Fruit fly (Drosophila melanogaster) whole organism, prepupa: ENCODE results near the gene mRpL46.

Experiments used
- Blimp-1 ChIP-seq: fragments of 200-800 bp; sonication (Bioruptor generic); optimal IDR thresholded peaks from 3 replicates; lab custom pipeline; 2017; ENCODE audit warnings: missing biosample characterization, missing genetic modification characterization, mild to moderate bottlenecking, moderate library complexity, missing genetic modification reagents
- CG10631 ChIP-seq: fragments of 200-800 bp; sonication (Bioruptor generic); optimal IDR thresholded peaks from 2 replicates; lab custom pipeline; 2016; ENCODE audit warnings: missing biosample characterization, missing genetic modification characterization
- CG11294 ChIP-seq: fragments of 200-800 bp; sonication (Bioruptor generic); IDR thresholded peaks from 2 replicates; pipeline ENCODE4 v1.3.6; 2022; ENCODE audit warnings: missing biosample characterization, missing genetic modification characterization
- CG11762 ChIP-seq: fragments of 200-800 bp; sonication (Bioruptor generic); optimal IDR thresholded peaks from 3 replicates; lab custom pipeline; 2016; ENCODE audit warnings: missing biosample characterization, missing genetic modification characterization; ENCODE audit not compliant: insufficient read depth
- CG1621 ChIP-seq: fragments of 200-800 bp; sonication (Bioruptor generic); optimal IDR thresholded peaks from 3 replicates; lab custom pipeline; 2018; ENCODE audit warnings: missing biosample characterization, mild to moderate bottlenecking, missing genetic modification characterization
- CG16779 ChIP-seq: fragments of 200-800 bp; sonication (Bioruptor generic); optimal IDR thresholded peaks from 3 replicates; lab custom pipeline; 2017; ENCODE audit warnings: missing biosample characterization, mild to moderate bottlenecking, missing genetic modification characterization
- CG3032 ChIP-seq: fragments of 200-800 bp; optimal IDR thresholded peaks from 2 replicates; lab custom pipeline; 2019; ENCODE audit warnings: missing biosample characterization, mild to moderate bottlenecking, missing genetic modification characterization, moderate library complexity
- CG31627 ChIP-seq: fragments of 200-800 bp; sonication (Bioruptor generic); optimal IDR thresholded peaks from 3 replicates; lab custom pipeline; 2016; ENCODE audit warnings: missing biosample characterization, missing genetic modification characterization
- CG32006 ChIP-seq: fragments of 200-800 bp; sonication (Bioruptor generic); optimal IDR thresholded peaks from 3 replicates; lab custom pipeline; 2017; ENCODE audit warnings: missing biosample characterization, mild to moderate bottlenecking, missing genetic modification characterization
- CG3919 ChIP-seq: fragments of 200-800 bp; sonication (Bioruptor generic); optimal IDR thresholded peaks from 3 replicates; lab custom pipeline; 2016; ENCODE audit warnings: missing biosample characterization, missing genetic modification characterization
- CG4318 ChIP-seq: fragments of 200-800 bp; sonication (Bioruptor generic); optimal IDR thresholded peaks from 3 replicates; lab custom pipeline; 2017; ENCODE audit warnings: missing biosample characterization, mild to moderate bottlenecking, missing genetic modification characterization
- CG6163 ChIP-seq: fragments of 200-800 bp; sonication (Bioruptor generic); IDR thresholded peaks from 3 replicates; pipeline ENCODE4 v1.3.6; 2022; ENCODE audit warnings: missing biosample characterization, missing genetic modification characterization
- CG6276 ChIP-seq: fragments of 200-800 bp; sonication (Bioruptor generic); optimal IDR thresholded peaks from 2 replicates; lab custom pipeline; 2017; ENCODE audit warnings: missing biosample characterization, mild to moderate bottlenecking, missing genetic modification characterization
- CG6792 ChIP-seq: fragments of 200-800 bp; sonication (Bioruptor generic); optimal IDR thresholded peaks from 3 replicates; lab custom pipeline; 2016; ENCODE audit warnings: missing biosample characterization, missing genetic modification characterization
- CG6808 ChIP-seq: fragments of 200-800 bp; sonication (Bioruptor generic); optimal IDR thresholded peaks from 3 replicates; lab custom pipeline; 2017; ENCODE audit warnings: missing biosample characterization, missing genetic modification characterization, mild to moderate bottlenecking, moderate library complexity, missing genetic modification reagents
- CG6854 ChIP-seq: fragments of 200-800 bp; sonication (Bioruptor generic); optimal IDR thresholded peaks from 2 replicates; lab custom pipeline; 2017; ENCODE audit warnings: missing biosample characterization, mild to moderate bottlenecking, missing genetic modification characterization
- CG8119 ChIP-seq: fragments of 200-800 bp; sonication (Bioruptor generic); IDR thresholded peaks from 3 replicates; pipeline ENCODE4 v1.3.6; 2022; ENCODE audit warnings: missing biosample characterization, missing genetic modification characterization
- CG8319 ChIP-seq: fragments of 200-800 bp; sonication (Bioruptor generic); optimal IDR thresholded peaks from 3 replicates; lab custom pipeline; 2016; ENCODE audit warnings: missing biosample characterization, missing genetic modification characterization
- CG8632 ChIP-seq: fragments of 200-800 bp; sonication (Bioruptor generic); optimal IDR thresholded peaks from 3 replicates; lab custom pipeline; 2016; ENCODE audit warnings: missing biosample characterization, missing genetic modification characterization
- Eip75B ChIP-seq: fragments of 200-800 bp; sonication (Bioruptor generic); optimal IDR thresholded peaks from 3 replicates; lab custom pipeline; 2016; ENCODE audit warnings: missing biosample characterization, missing genetic modification characterization
- Eip78C ChIP-seq: fragments of 200-800 bp; sonication (Bioruptor generic); peaks from one replicate; lab custom pipeline; 2016; ENCODE audit warnings: missing biosample characterization, missing genetic modification characterization
- Ets21C ChIP-seq: fragments of 200-800 bp; sonication (Bioruptor generic); optimal IDR thresholded peaks from 3 replicates; lab custom pipeline; 2016; ENCODE audit warnings: missing biosample characterization, missing genetic modification characterization
- Gug ChIP-seq: fragments of 200-800 bp; sonication (Bioruptor generic); IDR thresholded peaks from 2 replicates; pipeline ENCODE4 v1.3.6; 2022; ENCODE audit warnings: missing biosample characterization, missing genetic modification characterization
- Hr38 ChIP-seq: sonication (Bioruptor generic); optimal IDR thresholded peaks from 2 replicates; lab custom pipeline; 2016; ENCODE audit warnings: missing biosample characterization, missing genetic modification characterization
- Hr39 ChIP-seq: fragments of 200-800 bp; sonication (Bioruptor generic); optimal IDR thresholded peaks from 2 replicates; lab custom pipeline; 2016; ENCODE audit warnings: missing biosample characterization, missing genetic modification characterization
- Hr4 ChIP-seq: fragments of 200-800 bp; sonication (Bioruptor generic); optimal IDR thresholded peaks from 3 replicates; lab custom pipeline; 2016; ENCODE audit warnings: missing biosample characterization, missing genetic modification characterization
- Lpt ChIP-seq: fragments of 200-800 bp; sonication (Bioruptor generic); optimal IDR thresholded peaks from 3 replicates; lab custom pipeline; 2016; ENCODE audit warnings: missing biosample characterization, missing genetic modification characterization
- Met ChIP-seq: fragments of 200-800 bp; sonication (Bioruptor generic); optimal IDR thresholded peaks from 3 replicates; lab custom pipeline; 2016; ENCODE audit warnings: missing biosample characterization, missing genetic modification characterization
- Smox ChIP-seq: fragments of 200-800 bp; sonication (Bioruptor generic); optimal IDR thresholded peaks from 3 replicates; lab custom pipeline; 2016; ENCODE audit warnings: missing biosample characterization, missing genetic modification characterization
- Sox14 ChIP-seq: fragments of 200-800 bp; sonication (Bioruptor generic); optimal IDR thresholded peaks from 3 replicates; lab custom pipeline; 2016; ENCODE audit warnings: missing biosample characterization, missing genetic modification characterization
- Sox15 ChIP-seq: fragments of 200-800 bp; sonication (Bioruptor generic); optimal IDR thresholded peaks from 3 replicates; lab custom pipeline; 2016; ENCODE audit warnings: missing biosample characterization, missing genetic modification characterization
- achi ChIP-seq: fragments of 200-800 bp; sonication (Bioruptor generic); optimal IDR thresholded peaks from 3 replicates; lab custom pipeline; 2016; ENCODE audit warnings: missing biosample characterization, missing genetic modification characterization
- acj6 ChIP-seq: fragments of 200-800 bp; sonication (Bioruptor generic); optimal IDR thresholded peaks from 3 replicates; lab custom pipeline; 2016; ENCODE audit warnings: missing biosample characterization, missing genetic modification characterization
- cyc ChIP-seq: fragments of 200-800 bp; sonication (Bioruptor generic); optimal IDR thresholded peaks from 3 replicates; lab custom pipeline; 2016; ENCODE audit warnings: missing biosample characterization, missing genetic modification characterization
- dsx ChIP-seq: fragments of 200-800 bp; optimal IDR thresholded peaks from 3 replicates; lab custom pipeline; 2019; ENCODE audit warnings: missing biosample characterization, mild to moderate bottlenecking, missing genetic modification characterization, moderate library complexity; ENCODE audit not compliant: poor library complexity, severe bottlenecking
- eg ChIP-seq: fragments of 200-800 bp; sonication (Bioruptor generic); IDR thresholded peaks from 3 replicates; pipeline ENCODE4 v1.3.6; 2022; ENCODE audit warnings: missing biosample characterization, missing genetic modification characterization
- esn ChIP-seq: fragments of 200-800 bp; sonication (Bioruptor generic); optimal IDR thresholded peaks from 2 replicates; lab custom pipeline; 2016; ENCODE audit warnings: missing biosample characterization, mild to moderate bottlenecking, missing genetic modification characterization, moderate library complexity
- fd59A ChIP-seq: fragments of 200-800 bp; sonication (Bioruptor generic); optimal IDR thresholded peaks from 2 replicates; lab custom pipeline; 2017; ENCODE audit warnings: missing biosample characterization, mild to moderate bottlenecking, missing genetic modification characterization, missing genetic modification reagents
- fd85E ChIP-seq: fragments of 200-800 bp; sonication (Bioruptor generic); optimal IDR thresholded peaks from 3 replicates; lab custom pipeline; 2016; ENCODE audit warnings: missing biosample characterization, missing genetic modification characterization
- fkh ChIP-seq: fragments of 200-800 bp; sonication (Bioruptor generic); optimal IDR thresholded peaks from 3 replicates; lab custom pipeline; 2017; ENCODE audit warnings: missing biosample characterization, mild to moderate bottlenecking, missing genetic modification characterization, moderate library complexity
- lz ChIP-seq: fragments of 200-800 bp; sonication (Bioruptor generic); optimal IDR thresholded peaks from 3 replicates; lab custom pipeline; 2016; ENCODE audit warnings: missing biosample characterization, missing genetic modification characterization
- net ChIP-seq: fragments of 200-800 bp; sonication (Bioruptor generic); optimal IDR thresholded peaks from 3 replicates; lab custom pipeline; 2016; ENCODE audit warnings: missing biosample characterization, missing genetic modification characterization
- pdm3 ChIP-seq: fragments of 200-800 bp; sonication (Bioruptor generic); optimal IDR thresholded peaks from 3 replicates; lab custom pipeline; 2016; ENCODE audit warnings: missing biosample characterization, missing genetic modification characterization
- salr ChIP-seq, 2 experiments: fragments of 200-800 bp; sonication (Bioruptor generic); optimal IDR thresholded peaks; 3 replicates each; lab custom pipeline; 2016 to 2018; ENCODE audit warnings: missing biosample characterization in 2 of 2, missing genetic modification characterization in 2 of 2, mild to moderate bottlenecking in 1 of 2
- ss ChIP-seq, 2 experiments: fragments of 200-800 bp; sonication (Bioruptor generic); optimal IDR thresholded peaks; 2 replicates in 1 of 2; 3 replicates in 1 of 2; lab custom pipeline; 2017 to 2018; ENCODE audit warnings: mild to moderate bottlenecking in 2 of 2, missing biosample characterization in 2 of 2, missing genetic modification characterization in 2 of 2, moderate library complexity in 1 of 2
- svp ChIP-seq: fragments of 200-800 bp; sonication (Bioruptor generic); peaks from one replicate; lab custom pipeline; 2016; ENCODE audit warnings: missing biosample characterization, missing genetic modification characterization
- topi ChIP-seq: fragments of 200-800 bp; sonication (Bioruptor generic); optimal IDR thresholded peaks from 3 replicates; lab custom pipeline; 2016; ENCODE audit warnings: missing biosample characterization, missing genetic modification characterization
- vri ChIP-seq: fragments of 200-800 bp; sonication (Bioruptor generic); optimal IDR thresholded peaks from 3 replicates; lab custom pipeline; 2016; ENCODE audit warnings: missing biosample characterization, mild to moderate bottlenecking, missing genetic modification characterization

Gene mRpL46

dm6 chr3L:1754262-1754661 is 23.0 kb upstream of the mRpL46 start:
- no peak for TF ChIP-seq pdm3
- TF ChIP-seq dsx (GFP tag; lab: Kevin White, UChicago): peak; percentile 91

DNA sequence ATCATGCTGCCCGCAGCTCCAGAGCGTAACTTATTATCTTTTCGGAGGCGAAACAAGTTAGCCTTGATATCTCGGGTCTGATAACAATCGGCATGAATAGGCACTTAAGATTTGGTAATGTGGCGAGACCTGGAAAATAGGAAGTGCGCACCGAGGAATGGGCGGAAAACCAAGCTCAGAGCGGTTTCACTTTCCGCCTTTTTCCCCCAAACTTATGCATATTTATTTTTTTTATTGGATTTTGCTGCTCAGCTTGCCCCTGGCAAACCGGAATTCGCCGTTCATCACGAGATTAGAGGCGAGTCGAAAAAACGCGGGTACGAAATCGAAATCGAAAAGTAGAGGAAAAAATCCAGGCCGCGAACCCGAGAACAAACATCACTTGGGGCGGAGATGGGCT is 22.3 kb upstream of the mRpL46 start:
- TF ChIP-seq Blimp-1 (GFP tag; lab: Kevin White, UChicago) (peak; percentile 77), fd59A (no peak)
- TF ChIP-seq, all 60 proteins: peak for 1

- TF ChIP-seq CG3032 (no peak), Eip78C (GFP tag; lab: Kevin White, UChicago) (peak; percentile 62), fkh (no peak), CG6792 (no peak), CG1621 (tag; lab: Kevin White, UChicago) (peak; percentile 41), net (GFP tag; lab: Kevin White, UChicago) (no peak), CG16779 (tag; lab: Kevin White, UChicago) (no peak), eg (GFP tag; lab: Robert Waterston, UW) (peak; percentile 67; the same call in 1 of the 3 replicates), topi (GFP tag; lab: Kevin White, UChicago) (no peak), CG3919 (GFP tag; lab: Kevin White, UChicago) (no peak), acj6 (GFP tag; lab: Kevin White, UChicago) (no peak), Smox (GFP tag; lab: Kevin White, UChicago) (no peak), CG11294 (no peak), Hr38 (GFP tag; lab: Kevin White, UChicago) (no peak), CG6276 (no peak), cyc (GFP tag; lab: Kevin White, UChicago) (no peak), Sox15 (no peak), CG6163 (GFP tag; lab: Robert Waterston, UW) (peak; percentile 68), CG8319 (no peak), ss (GFP tag; optimal IDR thresholded peaks at IDR 0.05; lab: Kevin White, UChicago) (peak; percentile 42 to 61), salr (GFP tag; optimal IDR thresholded peaks at IDR 0.05; lab: Kevin White, UChicago) (no peak), Ets21C (no peak), pdm3 (no peak), esn (no peak), Hr39 (GFP tag; lab: Kevin White, UChicago) (no peak), Hr4 (no peak), CG4318 (no peak), Lpt (GFP tag; lab: Kevin White, UChicago) (peak; percentile 69), Eip75B (GFP tag; lab: Kevin White, UChicago) (no peak), fd59A (no peak), CG11762 (GFP tag; lab: Kevin White, UChicago) (no peak), CG32006 (GFP tag; lab: Kevin White, UChicago) (no peak), CG6808 (GFP tag; lab: Kevin White, UChicago) (peak; percentile 25), fd85E (GFP tag; lab: Kevin White, UChicago) (no peak), lz (GFP tag; lab: Kevin White, UChicago) (no peak), CG6854 (GFP tag; lab: Kevin White, UChicago) (peak; percentile 50), CG8119 (GFP tag; lab: Robert Waterston, UW) (peak; percentile 53; the same call in 2 of the 3 replicates), svp (GFP tag; lab: Kevin White, UChicago) (no peak), CG8632 (GFP tag; lab: Kevin White, UChicago) (no peak), Sox14 (GFP tag; lab: Kevin White, UChicago) (no peak), achi (GFP tag; lab: Kevin White, UChicago) (no peak), Met (GFP tag; lab: Kevin White, UChicago) (no peak), CG31627 (no peak), vri (GFP tag; lab: Kevin White, UChicago) (no peak), CG10631 (GFP tag; lab: Kevin White, UChicago) (no peak), Gug (GFP tag; lab: Robert Waterston, UW) (no peak)
Measured at dm6 chr3L:1755458-1755984, 21.7 kb upstream of the mRpL46 start, which contains the start of gene Cht2. Gene Cht2 (minus strand): TSS chr3L:1755934.
